Fruit fly (Drosophila melanogaster) whole organism, pupa: ENCODE results near the gene Lon.
A peak's percentile ranks its signal among the peaks of the same experiment; 100 is the strongest.

Source experiments
- CG10348 ChIP-seq: fragments of 200-800 bp; sonication (Bioruptor generic); IDR thresholded peaks from 2 replicates; pipeline ENCODE4 v1.3.6; 2022; ENCODE audit warnings: missing biosample characterization, missing genetic modification characterization
- CG12605 ChIP-seq: fragments of 200-800 bp; sonication (Bioruptor generic); IDR thresholded peaks from 2 replicates; pipeline ENCODE4 v1.3.6; 2022; ENCODE audit warnings: missing biosample characterization, missing genetic modification characterization
- CG13204 ChIP-seq: fragments of 200-800 bp; sonication (Bioruptor generic); optimal IDR thresholded peaks from 2 replicates; lab custom pipeline; 2018; ENCODE audit warnings: missing biosample characterization, mild to moderate bottlenecking, missing genetic modification characterization, moderate library complexity
- CG14655 ChIP-seq: fragments of 200-800 bp; sonication (Bioruptor generic); optimal IDR thresholded peaks from 3 replicates; lab custom pipeline; 2017; ENCODE audit warnings: mild to moderate bottlenecking, missing biosample characterization, missing genetic modification reagents, missing genetic modification characterization
- CG15710 ChIP-seq: fragments of 200-800 bp; sonication (Bioruptor generic); optimal IDR thresholded peaks from 2 replicates; lab custom pipeline; 2018; ENCODE audit warnings: missing biosample characterization, mild to moderate bottlenecking, missing genetic modification characterization, moderate library complexity
- CG17806 ChIP-seq: fragments of 200-800 bp; sonication (Bioruptor generic); optimal IDR thresholded peaks from 2 replicates; lab custom pipeline; 2018; ENCODE audit warnings: missing biosample characterization, mild to moderate bottlenecking, missing genetic modification characterization, moderate library complexity
- CG32121 ChIP-seq: fragments of 200-800 bp; sonication (Bioruptor generic); IDR thresholded peaks from 2 replicates; pipeline ENCODE4 v1.3.6; 2022; ENCODE audit warnings: missing biosample characterization, missing genetic modification characterization
- CG34367 ChIP-seq: fragments of 200-800 bp; sonication (Bioruptor generic); optimal IDR thresholded peaks from 2 replicates; lab custom pipeline; 2018; ENCODE audit warnings: missing biosample characterization, mild to moderate bottlenecking, missing genetic modification characterization
- CG4496 ChIP-seq: fragments of 200-800 bp; sonication (Bioruptor generic); IDR thresholded peaks from 3 replicates; pipeline ENCODE4 v1.3.6; 2022; ENCODE audit warnings: missing biosample characterization, missing genetic modification characterization
- CG8159 ChIP-seq: fragments of 200-800 bp; sonication (Bioruptor generic); optimal IDR thresholded peaks from 3 replicates; lab custom pipeline; 2018; ENCODE audit warnings: missing biosample characterization, mild to moderate bottlenecking, missing genetic modification characterization, moderate library complexity
- CG8301 ChIP-seq: fragments of 200-800 bp; sonication (Bioruptor generic); optimal IDR thresholded peaks from 2 replicates; lab custom pipeline; 2018; ENCODE audit warnings: missing biosample characterization, mild to moderate bottlenecking, missing genetic modification characterization
- CG9948 ChIP-seq: fragments of 200-800 bp; sonication (Bioruptor generic); optimal IDR thresholded peaks from 2 replicates; lab custom pipeline; 2018; ENCODE audit warnings: missing biosample characterization, mild to moderate bottlenecking, missing genetic modification characterization, moderate library complexity
- D1 ChIP-seq: fragments of 200-800 bp; sonication (Bioruptor generic); optimal IDR thresholded peaks from 2 replicates; lab custom pipeline; 2018; ENCODE audit warnings: missing biosample characterization, mild to moderate bottlenecking, missing genetic modification characterization, moderate library complexity
- EcR ChIP-seq: fragments of 200-800 bp; sonication (Bioruptor generic); optimal IDR thresholded peaks from 3 replicates; lab custom pipeline; 2019; ENCODE audit warnings: missing biosample characterization, missing genetic modification characterization, mild to moderate bottlenecking, moderate library complexity, missing genetic modification reagents
- Ets98B ChIP-seq: fragments of 200-800 bp; sonication (Bioruptor generic); IDR thresholded peaks from 2 replicates; pipeline ENCODE4 v1.3.6; 2022; ENCODE audit warnings: missing biosample characterization, missing genetic modification characterization
- Pif1A ChIP-seq: fragments of 200-800 bp; sonication (Bioruptor generic); optimal IDR thresholded peaks from 3 replicates; lab custom pipeline; 2016; ENCODE audit warnings: missing biosample characterization, missing genetic modification characterization
- Pif1B ChIP-seq: fragments of 200-800 bp; sonication (Bioruptor generic); optimal IDR thresholded peaks from 3 replicates; lab custom pipeline; 2016; ENCODE audit warnings: missing biosample characterization, missing genetic modification characterization
- Snoo ChIP-seq: fragments of 200-800 bp; sonication (Bioruptor generic); optimal IDR thresholded peaks from 3 replicates; lab custom pipeline; 2017; ENCODE audit warnings: missing biosample characterization, mild to moderate bottlenecking, missing genetic modification characterization, inconsistent platforms
- fd96Ca ChIP-seq: fragments of 200-800 bp; sonication (Bioruptor generic); IDR thresholded peaks from 3 replicates; pipeline ENCODE4 v1.3.6; 2022; ENCODE audit warnings: missing biosample characterization, missing genetic modification characterization
- gl ChIP-seq: fragments of 200-800 bp; sonication (Bioruptor generic); optimal IDR thresholded peaks from 2 replicates; lab custom pipeline; 2018; ENCODE audit warnings: missing biosample characterization, mild to moderate bottlenecking, missing genetic modification characterization
- rn ChIP-seq: fragments of 200-800 bp; sonication (Bioruptor generic); IDR thresholded peaks from 2 replicates; pipeline ENCODE4 v1.3.6; 2022; ENCODE audit warnings: missing biosample characterization, missing genetic modification characterization

The Lon gene

DNA sequence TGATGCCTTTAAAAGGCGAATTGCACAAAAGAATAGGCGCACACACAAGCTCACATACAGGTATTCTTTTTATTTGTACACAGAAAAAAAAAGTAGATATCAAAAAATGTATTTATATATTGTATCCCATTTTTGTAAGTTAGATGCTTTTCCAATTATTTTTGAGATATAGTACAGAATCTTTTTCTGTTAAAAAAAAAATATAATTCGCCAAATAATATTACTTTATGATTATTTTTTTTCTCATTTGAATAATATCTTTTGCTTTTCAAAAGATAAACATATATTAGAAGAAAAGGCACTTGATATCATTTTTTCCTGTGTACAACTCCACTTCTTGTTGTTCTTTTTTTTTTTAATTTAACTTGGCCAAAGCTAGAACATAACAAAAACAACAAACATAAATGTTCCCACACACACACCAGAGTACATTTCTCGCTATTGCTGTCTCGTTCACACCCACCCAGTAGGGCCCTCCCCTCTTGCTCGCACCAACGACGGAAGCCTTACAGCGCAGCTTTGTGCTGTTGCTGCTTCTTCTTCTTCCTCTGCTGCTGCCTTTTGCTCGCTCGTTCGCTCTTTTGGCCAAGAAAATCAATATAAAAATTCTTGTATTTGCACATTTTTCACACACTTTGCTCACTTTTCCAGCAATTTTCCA is 22.9 kb upstream of the Lon start:
- TF ChIP-seq CG8301 (tag; lab: Kevin White, UChicago) (peak; percentile 86), rn (GFP tag; lab: Robert Waterston, UW) (peak; percentile 53; the same call in 1 of the 2 replicates), Ets98B (GFP tag; lab: Robert Waterston, UW) (no peak), CG17806 (tag; lab: Kevin White, UChicago) (peak; percentile 86), CG32121 (GFP tag; lab: Robert Waterston, UW) (peak; percentile 77), EcR (no peak), CG12605 (GFP tag; lab: Robert Waterston, UW) (peak; percentile 81), Pif1B (GFP tag; lab: Kevin White, UChicago) (no peak), CG13204 (peak; percentile 58), CG8159 (tag; lab: Kevin White, UChicago) (peak; percentile 96), CG4496 (GFP tag; lab: Robert Waterston, UW) (peak; percentile 61; the same call in 2 of the 3 replicates), fd96Ca (no peak), CG15710 (tag; lab: Kevin White, UChicago) (peak; percentile 86), CG9948 (tag; lab: Kevin White, UChicago) (peak; percentile 97), Snoo (tag; lab: Kevin White, UChicago) (peak; percentile 57), Pif1A (GFP tag; lab: Kevin White, UChicago) (peak; percentile 31), D1 (peak; percentile 99), CG10348 (GFP tag; lab: Robert Waterston, UW) (peak; percentile 40; the same call in 1 of the 2 replicates), CG34367 (tag; lab: Kevin White, UChicago) (peak; percentile 75), gl (tag; lab: Kevin White, UChicago) (peak; percentile 84), CG14655 (GFP tag; lab: Kevin White, UChicago) (peak; percentile 85)

DNA sequence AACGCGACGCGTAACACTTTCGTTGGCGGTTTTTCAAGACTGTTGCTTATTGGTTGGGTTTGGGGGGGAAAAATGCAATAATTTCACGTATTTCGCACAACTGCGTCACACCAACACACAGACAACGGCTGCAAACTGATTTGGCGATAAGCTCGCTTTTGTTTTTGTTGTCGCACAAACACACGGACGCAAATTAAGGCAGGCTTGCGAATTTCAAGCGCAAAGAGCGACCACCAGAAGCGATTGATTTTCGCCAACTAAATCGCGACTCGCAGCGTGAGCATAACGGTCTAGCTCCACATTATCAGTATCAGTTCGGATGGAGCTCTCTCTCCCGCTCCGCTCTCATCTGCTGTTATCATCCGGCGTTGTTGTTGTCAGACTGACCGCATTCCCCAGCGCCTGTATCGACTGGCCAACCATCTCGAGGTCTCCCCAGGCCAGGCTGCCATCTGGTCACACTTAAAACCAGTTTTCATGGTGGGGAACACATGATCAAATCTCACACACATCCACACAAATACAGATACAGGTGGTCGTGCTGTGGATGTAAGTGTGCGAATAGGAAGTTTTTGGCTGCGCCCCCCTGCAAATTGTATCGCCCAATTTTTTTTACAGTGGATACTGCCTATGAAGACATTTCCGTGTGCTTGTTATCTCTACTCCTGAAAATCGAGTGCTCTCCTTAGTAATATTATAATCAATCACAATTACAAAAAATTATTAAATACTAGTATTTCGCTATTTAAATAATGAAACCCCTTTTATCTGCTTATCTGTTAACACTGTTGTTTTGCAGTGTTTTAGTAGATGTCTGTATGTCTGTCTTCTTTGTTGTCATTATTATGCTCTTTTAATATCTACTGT is 21.0 kb upstream of the Lon start:
- peak; percentile 35 for TF ChIP-seq CG17806 (tag; lab: Kevin White, UChicago)
- TF ChIP-seq CG15710 (tag; lab: Kevin White, UChicago), result peak; percentile 38
- TF ChIP-seq CG4496 (GFP tag; lab: Robert Waterston, UW), result peak; percentile 75
- peak; percentile 4 for TF ChIP-seq gl (tag; lab: Kevin White, UChicago)
- TF ChIP-seq Ets98B (GFP tag; lab: Robert Waterston, UW), result peak; percentile 59; the same call in 1 of the 2 replicates
- peak; percentile 40 for TF ChIP-seq CG13204
- TF ChIP-seq EcR, result peak; percentile 54
- TF ChIP-seq Pif1B (GFP tag; lab: Kevin White, UChicago), result peak; percentile 61
- TF ChIP-seq rn (GFP tag; lab: Robert Waterston, UW), result 0 out of 2 replicates have a peak, but pooled peaks have one; percentile 22
- TF ChIP-seq CG12605 (GFP tag; lab: Robert Waterston, UW), result peak; percentile 14; the same call in 1 of the 2 replicates
- TF ChIP-seq CG8301 (tag; lab: Kevin White, UChicago), result peak; percentile 37
- TF ChIP-seq CG34367 (tag; lab: Kevin White, UChicago), result no peak
- no peak for TF ChIP-seq CG8159 (tag; lab: Kevin White, UChicago)
- peak; percentile 65; the same call in 2 of the 3 replicates for TF ChIP-seq fd96Ca
- no peak for TF ChIP-seq D1
- no peak for TF ChIP-seq CG14655 (GFP tag; lab: Kevin White, UChicago)
- TF ChIP-seq Snoo (tag; lab: Kevin White, UChicago), result no peak
- no peak for TF ChIP-seq CG9948 (tag; lab: Kevin White, UChicago)
- TF ChIP-seq Pif1A (GFP tag; lab: Kevin White, UChicago), result peak; percentile 56
- no peak for TF ChIP-seq CG10348 (GFP tag; lab: Robert Waterston, UW)
- peak; percentile 78; the same call in 1 of the 2 replicates for TF ChIP-seq CG32121 (GFP tag; lab: Robert Waterston, UW)

DNA sequence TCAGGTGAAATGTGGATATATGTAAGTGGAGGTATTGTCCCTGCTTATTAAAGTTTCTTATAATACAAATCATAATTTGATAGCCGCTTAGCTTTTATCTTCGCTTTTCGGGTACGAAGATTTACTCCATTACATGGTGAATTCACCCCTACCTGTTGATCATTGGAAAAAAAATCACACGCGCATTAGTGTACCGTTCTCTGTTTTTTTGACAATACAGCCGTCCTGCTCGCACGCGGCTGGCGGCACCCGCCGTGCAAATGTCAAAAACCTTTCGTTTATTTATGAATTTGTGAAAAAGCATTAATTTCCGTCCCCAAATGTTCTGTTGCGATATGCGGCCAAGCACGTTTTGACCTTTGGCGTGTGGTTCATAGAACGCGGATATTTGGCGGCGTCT is 19.9 kb upstream of the Lon start:
- TF ChIP-seq D1 (no peak), EcR (no peak), fd96Ca (no peak), CG8301 (tag; lab: Kevin White, UChicago) (no peak), CG9948 (tag; lab: Kevin White, UChicago) (no peak), CG8159 (tag; lab: Kevin White, UChicago) (no peak), Ets98B (GFP tag; lab: Robert Waterston, UW) (no peak), Pif1A (GFP tag; lab: Kevin White, UChicago) (no peak), Pif1B (GFP tag; lab: Kevin White, UChicago) (no peak), CG10348 (GFP tag; lab: Robert Waterston, UW) (no peak), CG17806 (tag; lab: Kevin White, UChicago) (no peak), CG4496 (GFP tag; lab: Robert Waterston, UW) (no peak), CG12605 (GFP tag; lab: Robert Waterston, UW) (no peak), CG34367 (tag; lab: Kevin White, UChicago) (no peak), CG14655 (GFP tag; lab: Kevin White, UChicago) (no peak), CG13204 (no peak), Snoo (tag; lab: Kevin White, UChicago) (no peak), CG32121 (GFP tag; lab: Robert Waterston, UW) (no peak)

DNA sequence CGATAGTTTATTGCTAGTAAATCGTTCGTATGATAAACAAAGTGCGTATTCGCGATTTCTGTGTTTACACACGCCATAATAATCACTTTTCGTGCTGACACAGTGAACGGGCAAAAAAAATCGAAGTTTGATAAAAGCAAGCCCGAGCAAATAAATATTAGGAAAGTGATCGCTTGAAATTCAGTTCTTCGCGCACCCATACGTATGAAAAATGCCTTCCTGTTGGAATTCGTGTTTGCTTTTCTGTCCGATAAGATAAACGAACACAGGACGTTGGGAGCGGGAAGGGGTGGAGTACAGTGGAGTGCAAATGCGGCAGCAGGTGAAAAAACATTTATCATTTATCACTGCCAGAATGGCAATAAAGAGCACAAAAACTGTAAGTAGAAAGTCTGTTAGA is 18.7 kb upstream of the Lon start:
- TF ChIP-seq EcR (no peak), CG15710 (tag; lab: Kevin White, UChicago) (no peak), fd96Ca (no peak), CG12605 (GFP tag; lab: Robert Waterston, UW) (no peak), CG8159 (tag; lab: Kevin White, UChicago) (no peak), CG32121 (GFP tag; lab: Robert Waterston, UW) (no peak), CG10348 (GFP tag; lab: Robert Waterston, UW) (no peak), CG8301 (tag; lab: Kevin White, UChicago) (no peak), D1 (no peak), CG4496 (GFP tag; lab: Robert Waterston, UW) (no peak), gl (tag; lab: Kevin White, UChicago) (no peak), CG14655 (GFP tag; lab: Kevin White, UChicago) (no peak), Pif1A (GFP tag; lab: Kevin White, UChicago) (no peak), Pif1B (GFP tag; lab: Kevin White, UChicago) (no peak), CG13204 (no peak), CG34367 (tag; lab: Kevin White, UChicago) (no peak), CG17806 (tag; lab: Kevin White, UChicago) (no peak)
